Fruit fly (Drosophila melanogaster): ENCODE data around the gene APC7.
A peak's percentile ranks its signal among the peaks of the same experiment; 100 is the strongest.

Gene APC7

dm6 chrX:6611831-6612230 lies 14.9 kb downstream of the APC7 start:
- no peak for TF ChIP-seq Rel (GFP tag; optimal IDR thresholded peaks at IDR 0.05)
- TF ChIP-seq Rel (tag; optimal IDR thresholded peaks at IDR 0.05): no peak
- TF ChIP-seq Hnf4 (GFP tag; optimal IDR thresholded peaks at IDR 0.05): no peak
- TF ChIP-seq jim (GFP tag; optimal IDR thresholded peaks at IDR 0.05): no peak
- no peak for TF ChIP-seq rgr (GFP tag; optimal IDR thresholded peaks at IDR 0.05)

DNA sequence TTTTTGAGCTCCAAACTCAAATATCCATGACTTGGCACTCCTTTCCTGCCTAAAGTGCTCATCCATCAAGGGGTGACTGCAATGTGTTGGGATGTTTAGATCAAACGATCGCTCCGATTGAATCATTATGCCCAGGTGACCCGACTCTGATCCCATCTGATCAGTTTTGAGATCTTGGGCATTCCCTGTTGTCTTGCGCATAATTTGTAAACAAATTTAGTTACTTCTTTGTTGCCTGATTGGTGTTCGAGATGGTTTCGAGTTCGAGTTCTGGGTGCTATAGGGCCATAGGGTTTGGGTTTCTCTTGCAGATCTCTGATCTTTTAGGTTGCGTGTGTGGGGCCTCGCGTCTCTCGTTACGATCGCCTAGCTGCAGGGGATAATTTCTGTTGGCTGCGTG lies 15.6 kb downstream of the APC7 start:
- no peak for TF ChIP-seq dl (GFP tag; optimal IDR thresholded peaks at IDR 0.05; ENCODE audit: insufficient read depth in 1 of 2, partially characterized antibody in 2 of 2)

- no peak for TF ChIP-seq Hnf4 (GFP tag; optimal IDR thresholded peaks at IDR 0.05)
- TF ChIP-seq ey (GFP tag; optimal IDR thresholded peaks at IDR 0.05): no peak
- no peak for TF ChIP-seq OdsH (GFP tag; optimal IDR thresholded peaks at IDR 0.05)
- TF ChIP-seq CG9705 (GFP tag; optimal IDR thresholded peaks at IDR 0.05): no peak
- TF ChIP-seq Sp1 (GFP tag; optimal IDR thresholded peaks at IDR 0.05): no peak
- no peak for TF ChIP-seq Dif (GFP tag; optimal IDR thresholded peaks at IDR 0.05; ENCODE audit: partially characterized antibody)
- no peak for TF ChIP-seq woc (GFP tag; optimal IDR thresholded peaks at IDR 0.05)
- no peak for TF ChIP-seq Mio (GFP tag; optimal IDR thresholded peaks at IDR 0.05)
- TF ChIP-seq pan (optimal IDR thresholded peaks at IDR 0.05): no peak
Observed at dm6 chrX:6613581-6613980, 16.7 kb downstream of the APC7 start.

DNA sequence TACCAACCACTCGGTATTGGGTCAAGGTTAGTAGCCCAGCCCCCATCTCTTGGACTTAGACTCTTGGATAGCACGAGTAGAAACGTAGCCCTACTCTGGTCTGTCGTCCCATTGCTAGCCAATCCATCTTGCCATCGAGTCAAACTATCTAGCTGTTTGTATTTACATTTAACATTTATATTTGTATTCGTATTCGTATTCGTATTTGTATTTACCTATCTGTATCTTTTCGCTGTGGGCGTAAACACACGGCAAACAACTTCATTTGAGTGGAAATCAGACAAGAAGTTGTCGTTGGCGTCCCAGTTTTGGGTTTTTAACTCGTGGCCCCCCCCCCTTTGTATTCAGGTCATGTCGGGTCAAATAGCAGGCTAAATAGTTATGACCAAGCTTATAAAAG lies 17.4 kb downstream of the APC7 start:
- TF ChIP-seq sv (GFP tag; optimal IDR thresholded peaks at IDR 0.05): peak; percentile 2
- no peak for TF ChIP-seq Dif (GFP tag; optimal IDR thresholded peaks at IDR 0.05; ENCODE audit: partially characterized antibody)
- TF ChIP-seq ey (GFP tag; optimal IDR thresholded peaks at IDR 0.05): no peak

dm6 chrX:6615476-6615875 lies 18.6 kb downstream of the APC7 start:
- no peak for TF ChIP-seq N (GFP tag; optimal IDR thresholded peaks at IDR 0.05)
- TF ChIP-seq Dif (GFP tag; optimal IDR thresholded peaks at IDR 0.05; ENCODE audit: partially characterized antibody): no peak
- TF ChIP-seq Mio (GFP tag; optimal IDR thresholded peaks at IDR 0.05): no peak
- TF ChIP-seq rgr (GFP tag; optimal IDR thresholded peaks at IDR 0.05): peak; percentile 24
- TF ChIP-seq Hr78 (GFP tag; optimal IDR thresholded peaks at IDR 0.05): no peak
- no peak for TF ChIP-seq CG32264 (GFP tag; optimal IDR thresholded peaks at IDR 0.05)
- TF ChIP-seq dsf (GFP tag; optimal IDR thresholded peaks at IDR 0.05; ENCODE audit: borderline replicate concordance): no peak
- TF ChIP-seq ey (GFP tag; optimal IDR thresholded peaks at IDR 0.05): peak; percentile 67
- peak; percentile 13 for TF ChIP-seq br (GFP tag; optimal IDR thresholded peaks at IDR 0.05)
- TF ChIP-seq CrebA (GFP tag; optimal IDR thresholded peaks at IDR 0.05; ENCODE audit: borderline replicate concordance): no peak
- no peak for TF ChIP-seq Vsx2 (GFP tag; optimal IDR thresholded peaks at IDR 0.05; ENCODE audit: partially characterized antibody)
- no peak for TF ChIP-seq Rel (GFP tag; optimal IDR thresholded peaks at IDR 0.05)
- TF ChIP-seq Rel (tag; optimal IDR thresholded peaks at IDR 0.05): no peak
- TF ChIP-seq woc (GFP tag; optimal IDR thresholded peaks at IDR 0.05): peak; percentile 28
- TF ChIP-seq psq (GFP tag; optimal IDR thresholded peaks at IDR 0.05): peak; percentile 14
- TF ChIP-seq foxo (GFP tag; optimal IDR thresholded peaks at IDR 0.05): peak in 1 of 2 experiments; percentile 62
- TF ChIP-seq Hnf4 (GFP tag; optimal IDR thresholded peaks at IDR 0.05): no peak
- no peak for TF ChIP-seq GATAd (GFP tag; optimal IDR thresholded peaks at IDR 0.05)
- TF ChIP-seq HLH106 (tag; optimal IDR thresholded peaks at IDR 0.05): peak; percentile 22
- TF ChIP-seq Dfd (GFP tag; optimal IDR thresholded peaks at IDR 0.05): no peak
- no peak for TF ChIP-seq Sp1 (GFP tag; optimal IDR thresholded peaks at IDR 0.05)
- TF ChIP-seq usp (GFP tag; optimal IDR thresholded peaks at IDR 0.05): no peak
- no peak for TF ChIP-seq pan (optimal IDR thresholded peaks at IDR 0.05)
- TF ChIP-seq Myc (optimal IDR thresholded peaks at IDR 0.05): no peak
- no peak for TF ChIP-seq jim (GFP tag; optimal IDR thresholded peaks at IDR 0.05)
- peak; percentile 39 for TF ChIP-seq h (GFP tag; optimal IDR thresholded peaks at IDR 0.05)
- TF ChIP-seq fru (GFP tag; optimal IDR thresholded peaks at IDR 0.05): peak; percentile 52
- no peak for TF ChIP-seq Abd-B (GFP tag; optimal IDR thresholded peaks at IDR 0.05)
- TF ChIP-seq sage (GFP tag; optimal IDR thresholded peaks at IDR 0.05): no peak
- peak; percentile 18 for TF ChIP-seq OdsH (GFP tag; optimal IDR thresholded peaks at IDR 0.05)
- TF ChIP-seq dl (GFP tag; optimal IDR thresholded peaks at IDR 0.05; ENCODE audit: insufficient read depth in 1 of 2, partially characterized antibody in 2 of 2): no peak
- TF ChIP-seq Hr83 (GFP tag; optimal IDR thresholded peaks at IDR 0.05; ENCODE audit: poor library complexity, severe bottlenecking): no peak
- no peak for TF ChIP-seq brk (GFP tag; optimal IDR thresholded peaks at IDR 0.05)
- peak; percentile 21 for TF ChIP-seq dmrt93B (GFP tag; optimal IDR thresholded peaks at IDR 0.05)

Measured in whole organism, wandering third instar larva.